Worm (Caenorhabditis elegans): ENCODE measurements around the gene lgc-33.

Gene lgc-33

DNA sequence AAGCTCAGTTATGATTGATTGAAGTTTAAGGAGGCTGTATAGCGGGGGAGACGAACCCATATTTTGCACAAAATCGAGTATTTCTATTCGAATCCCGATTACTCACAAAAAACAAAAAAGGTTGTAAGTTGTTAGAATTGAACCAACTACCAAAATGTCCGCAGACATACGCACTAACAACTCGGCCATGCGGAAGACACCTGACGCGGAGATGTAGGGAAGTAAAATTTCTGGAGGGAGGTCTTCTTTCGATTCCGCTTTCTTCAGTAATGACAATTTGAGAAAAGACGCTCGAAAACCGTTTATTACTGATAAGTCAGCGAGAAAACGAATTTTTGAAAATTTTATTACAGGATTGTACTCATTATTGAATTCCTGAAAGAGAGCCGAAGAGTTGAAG lies 27.4 kb upstream of the lgc-33 start:
- peak; percentile 52; the same call in 1 of the 2 replicates for TF ChIP-seq scrt-1 (GFP tag; IDR thresholded peaks at IDR 0.05)
- TF ChIP-seq ceh-13 (GFP tag; optimal IDR thresholded peaks at IDR 0.05), result no peak
- TF ChIP-seq pes-1 (GFP tag; IDR thresholded peaks at IDR 0.05), result no peak

ce11 chrIV:824854-825253 lies 20.4 kb upstream of the lgc-33 start, which contains the start of gene zipt-15:
TSS of gene zipt-15 (minus strand) at chrIV:824954.
- TF ChIP-seq tbx-37 (GFP tag; conservative IDR thresholded peaks at IDR 0.05) (no peak), hnd-1 (tag; optimal IDR thresholded peaks at IDR 0.05) (no peak), aly-1 (tag; optimal IDR thresholded peaks at IDR 0.05) (no peak), ets-7 (tag; optimal IDR thresholded peaks at IDR 0.05) (no peak), ceh-36 (tag; optimal IDR thresholded peaks at IDR 0.05) (no peak), scrt-1 (GFP tag; IDR thresholded peaks at IDR 0.05) (no peak), ama-1 (optimal IDR thresholded peaks at IDR 0.05) (no peak), hmg-4 (GFP tag; optimal IDR thresholded peaks at IDR 0.05) (no peak), B0310.2 (tag; optimal IDR thresholded peaks at IDR 0.05) (no peak), ceh-13 (GFP tag; optimal IDR thresholded peaks at IDR 0.05) (no peak), tbx-11 (GFP tag; IDR thresholded peaks at IDR 0.05) (no peak), tra-4 (tag; optimal IDR thresholded peaks at IDR 0.05) (no peak), pes-1 (GFP tag; IDR thresholded peaks at IDR 0.05) (no peak), flt-1 (GFP tag; IDR thresholded peaks at IDR 0.05) (no peak), F13C5.2 (tag; optimal IDR thresholded peaks at IDR 0.05) (no peak), hmbx-1 (tag; optimal IDR thresholded peaks at IDR 0.05) (no peak), sea-1 (GFP tag; conservative IDR thresholded peaks at IDR 0.05) (no peak)

DNA sequence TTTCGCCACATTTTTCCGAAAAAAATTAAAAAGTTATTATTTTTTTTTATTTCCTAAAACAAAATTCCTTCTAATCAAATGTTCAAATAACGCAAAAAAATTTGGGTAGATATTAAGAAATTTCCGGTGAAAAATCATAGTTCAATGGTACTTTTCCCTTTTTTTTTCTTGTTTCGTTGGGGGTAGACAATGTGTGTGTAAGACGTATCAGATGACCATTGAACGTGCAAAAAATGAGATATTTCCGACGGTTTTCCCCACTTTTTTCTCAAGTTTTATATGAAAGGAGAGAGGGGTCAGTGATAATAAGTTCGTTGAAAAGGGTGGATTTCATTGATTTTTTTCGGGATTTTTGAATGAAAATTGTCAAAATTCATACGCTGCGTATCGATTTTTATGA lies 19.2 kb upstream of the lgc-33 start:
- TF ChIP-seq tbx-37 (GFP tag; conservative IDR thresholded peaks at IDR 0.05) (no peak), ceh-36 (tag; optimal IDR thresholded peaks at IDR 0.05) (no peak), tbx-11 (GFP tag; IDR thresholded peaks at IDR 0.05) (no peak)

ce11 chrIV:828427-828826 lies 16.9 kb upstream of the lgc-33 start:
- TF ChIP-seq hmbx-1 (tag; optimal IDR thresholded peaks at IDR 0.05) (no peak), F13C5.2 (tag; optimal IDR thresholded peaks at IDR 0.05) (peak; percentile 22), hmg-4 (GFP tag; optimal IDR thresholded peaks at IDR 0.05) (no peak), sea-1 (GFP tag; conservative IDR thresholded peaks at IDR 0.05) (no peak), tra-4 (tag; optimal IDR thresholded peaks at IDR 0.05) (no peak), flt-1 (GFP tag; IDR thresholded peaks at IDR 0.05) (peak; percentile 41; the same call in 1 of the 2 replicates), tbx-37 (GFP tag; conservative IDR thresholded peaks at IDR 0.05) (no peak), hnd-1 (tag; optimal IDR thresholded peaks at IDR 0.05) (no peak), B0310.2 (tag; optimal IDR thresholded peaks at IDR 0.05) (no peak)

DNA sequence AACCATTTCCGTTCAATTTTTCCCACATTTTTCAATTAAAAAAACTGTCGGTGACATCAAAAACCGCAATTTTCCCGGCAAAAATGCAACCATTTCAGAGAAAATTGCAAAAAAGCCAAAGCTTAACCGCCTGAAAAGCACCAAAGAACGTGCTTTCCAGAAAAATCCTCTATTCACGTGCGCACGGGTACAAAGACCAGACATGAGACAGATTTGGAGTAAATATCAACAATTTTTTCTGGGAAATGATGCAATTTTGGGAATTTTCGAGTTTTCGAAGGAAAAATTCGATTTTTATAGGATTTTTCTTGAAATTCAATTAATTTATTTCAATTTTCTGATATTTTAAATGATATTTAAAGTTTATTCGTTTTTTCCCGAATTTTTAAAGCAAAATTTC lies 16.2 kb upstream of the lgc-33 start:
- TF ChIP-seq aly-1 (tag; optimal IDR thresholded peaks at IDR 0.05) (no peak), ceh-13 (GFP tag; optimal IDR thresholded peaks at IDR 0.05) (no peak), hmg-4 (GFP tag; optimal IDR thresholded peaks at IDR 0.05) (no peak), tbx-11 (GFP tag; IDR thresholded peaks at IDR 0.05) (no peak), ceh-36 (tag; optimal IDR thresholded peaks at IDR 0.05) (no peak), flt-1 (GFP tag; IDR thresholded peaks at IDR 0.05) (no peak), hmbx-1 (tag; optimal IDR thresholded peaks at IDR 0.05) (no peak), tra-4 (tag; optimal IDR thresholded peaks at IDR 0.05) (no peak), F13C5.2 (tag; optimal IDR thresholded peaks at IDR 0.05) (no peak), ama-1 (optimal IDR thresholded peaks at IDR 0.05) (no peak), tbx-37 (GFP tag; conservative IDR thresholded peaks at IDR 0.05) (no peak), ets-7 (tag; optimal IDR thresholded peaks at IDR 0.05) (no peak), hnd-1 (tag; optimal IDR thresholded peaks at IDR 0.05) (no peak), pes-1 (GFP tag; IDR thresholded peaks at IDR 0.05) (no peak), scrt-1 (GFP tag; IDR thresholded peaks at IDR 0.05) (no peak), B0310.2 (tag; optimal IDR thresholded peaks at IDR 0.05) (no peak), sea-1 (GFP tag; conservative IDR thresholded peaks at IDR 0.05) (no peak)

DNA sequence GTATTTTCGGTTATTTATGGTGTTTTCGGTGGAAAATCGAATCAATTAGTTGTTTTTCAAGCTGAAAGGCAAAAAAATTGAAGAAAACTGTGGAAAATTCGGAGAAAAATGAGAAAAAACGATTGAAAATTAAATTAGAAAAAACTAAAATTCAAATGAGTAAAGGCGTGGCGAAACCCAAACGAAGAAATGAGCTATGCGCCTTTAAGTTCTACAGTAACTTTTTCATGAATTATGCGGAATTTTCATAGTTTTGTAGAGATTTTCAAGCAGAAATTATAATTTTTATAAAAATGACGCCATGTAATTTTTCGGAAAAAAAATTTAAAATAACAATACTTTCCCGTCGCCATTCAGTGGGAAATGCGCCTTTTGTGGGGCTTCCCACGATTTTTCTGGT lies 15.6 kb upstream of the lgc-33 start:
- TF ChIP-seq scrt-1 (GFP tag; IDR thresholded peaks at IDR 0.05) (no peak), ama-1 (optimal IDR thresholded peaks at IDR 0.05) (no peak), tra-4 (tag; optimal IDR thresholded peaks at IDR 0.05) (no peak), hmg-4 (GFP tag; optimal IDR thresholded peaks at IDR 0.05) (no peak), F13C5.2 (tag; optimal IDR thresholded peaks at IDR 0.05) (no peak), B0310.2 (tag; optimal IDR thresholded peaks at IDR 0.05) (no peak), tbx-11 (GFP tag; IDR thresholded peaks at IDR 0.05) (no peak), sea-1 (GFP tag; conservative IDR thresholded peaks at IDR 0.05) (no peak), flt-1 (GFP tag; IDR thresholded peaks at IDR 0.05) (no peak), ceh-36 (tag; optimal IDR thresholded peaks at IDR 0.05) (no peak), ceh-13 (GFP tag; optimal IDR thresholded peaks at IDR 0.05) (no peak), tbx-37 (GFP tag; conservative IDR thresholded peaks at IDR 0.05) (no peak), pes-1 (GFP tag; IDR thresholded peaks at IDR 0.05) (no peak), hmbx-1 (tag; optimal IDR thresholded peaks at IDR 0.05) (no peak), aly-1 (tag; optimal IDR thresholded peaks at IDR 0.05) (no peak), ets-7 (tag; optimal IDR thresholded peaks at IDR 0.05) (no peak), hnd-1 (tag; optimal IDR thresholded peaks at IDR 0.05) (no peak)

DNA sequence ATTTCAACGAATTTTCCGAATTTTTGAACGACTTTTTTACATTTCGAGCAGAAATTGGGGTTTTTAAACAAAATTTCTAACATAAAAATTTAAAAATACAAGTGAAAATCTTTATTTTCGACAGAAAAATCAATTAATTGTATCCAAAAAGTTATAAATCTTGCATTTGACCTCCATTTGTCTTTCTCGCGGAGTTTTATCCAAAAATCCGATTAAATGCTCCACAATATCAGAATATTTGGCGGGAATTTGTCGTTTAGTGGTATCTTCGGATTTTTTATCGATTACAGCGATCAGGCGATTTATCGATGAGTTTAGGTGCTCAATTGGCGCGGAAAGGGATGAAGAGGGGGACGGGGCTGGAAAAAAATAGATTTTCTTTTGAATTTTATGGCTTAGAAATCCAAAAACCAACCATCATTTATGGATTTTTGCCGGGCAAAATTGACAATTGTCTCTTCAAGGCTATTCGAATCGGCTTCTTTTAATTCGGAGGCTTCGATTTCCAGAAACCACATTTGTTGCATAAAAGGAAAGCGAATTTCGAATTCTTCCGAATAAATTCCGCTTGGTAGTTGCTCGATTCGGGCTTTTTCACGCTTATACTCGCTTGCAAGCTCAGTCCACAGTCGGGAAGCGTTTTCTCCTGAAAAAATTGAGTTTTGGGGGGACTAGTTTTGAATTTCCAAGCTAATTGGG lies 14.9 kb upstream of the lgc-33 start:
- TF ChIP-seq ceh-36 (tag; optimal IDR thresholded peaks at IDR 0.05) (no peak), ceh-13 (GFP tag; optimal IDR thresholded peaks at IDR 0.05) (no peak), pes-1 (GFP tag; IDR thresholded peaks at IDR 0.05) (no peak), hmg-4 (GFP tag; optimal IDR thresholded peaks at IDR 0.05) (no peak), scrt-1 (GFP tag; IDR thresholded peaks at IDR 0.05) (no peak), F13C5.2 (tag; optimal IDR thresholded peaks at IDR 0.05) (no peak), sea-1 (GFP tag; conservative IDR thresholded peaks at IDR 0.05) (no peak), tbx-37 (GFP tag; conservative IDR thresholded peaks at IDR 0.05) (no peak), ets-7 (tag; optimal IDR thresholded peaks at IDR 0.05) (no peak), aly-1 (tag; optimal IDR thresholded peaks at IDR 0.05) (no peak), hmbx-1 (tag; optimal IDR thresholded peaks at IDR 0.05) (no peak), tbx-11 (GFP tag; IDR thresholded peaks at IDR 0.05) (no peak), flt-1 (GFP tag; IDR thresholded peaks at IDR 0.05) (no peak), hnd-1 (tag; optimal IDR thresholded peaks at IDR 0.05) (no peak), B0310.2 (tag; optimal IDR thresholded peaks at IDR 0.05) (no peak)
